Worm (Caenorhabditis elegans): ENCODE data around the gene lurp-2.

DNA sequence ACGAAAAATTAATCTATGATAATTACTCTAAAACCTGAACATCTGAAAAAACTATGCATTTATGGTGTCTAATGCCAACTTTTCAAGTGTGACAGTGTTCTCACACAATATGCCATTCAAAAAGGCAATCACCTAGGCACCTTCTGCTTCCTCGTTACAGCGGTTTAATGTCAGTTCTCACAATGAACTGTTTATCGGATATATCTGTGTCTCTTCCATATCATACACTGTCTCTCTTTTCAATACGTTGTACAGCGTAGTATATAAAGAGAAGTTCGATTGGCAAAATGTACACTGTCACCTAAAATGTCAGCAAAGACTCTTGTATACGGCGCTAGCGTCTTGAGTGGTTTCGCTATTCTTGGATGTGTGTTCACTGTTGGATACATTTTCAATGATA lies 11.8 kb upstream of the lurp-2 start, which contains the start of gene col-162:
- TF ChIP-seq snpc-4 (tag; optimal IDR thresholded peaks at IDR 0.05) (no peak), ceh-88 (GFP tag; IDR thresholded peaks at IDR 0.05) (no peak), mep-1 (tag; optimal IDR thresholded peaks at IDR 0.05) (no peak), fkh-10 (GFP tag; optimal IDR thresholded peaks at IDR 0.05) (no peak), ceh-82 (tag; optimal IDR thresholded peaks at IDR 0.05) (no peak), ama-1 (optimal IDR thresholded peaks at IDR 0.05) (no peak), lin-13 (GFP tag; optimal IDR thresholded peaks at IDR 0.05) (no peak), blmp-1 (tag; optimal IDR thresholded peaks at IDR 0.05) (no peak), pqm-1 (tag; optimal IDR thresholded peaks at IDR 0.05) (no peak), C04F5.9 (tag; optimal IDR thresholded peaks at IDR 0.05) (no peak), nhr-76 (tag; optimal IDR thresholded peaks at IDR 0.05) (no peak), Y116A8C.19 (tag; optimal IDR thresholded peaks at IDR 0.05; ENCODE audit: borderline replicate concordance) (no peak), hpl-2 (GFP tag; optimal IDR thresholded peaks at IDR 0.05) (no peak)

All from whole organism, L1 larva.